Fruit fly (Drosophila melanogaster) whole organism, larva: ENCODE results near the gene cib.

Source experiments
- noc ChIP-seq: fragments of 200-800 bp; sonication (Bioruptor generic); optimal IDR thresholded peaks from 3 replicates; lab custom pipeline; 2019; ENCODE audit warnings: missing biosample characterization, mild to moderate bottlenecking, missing genetic modification characterization, moderate library complexity

Gene cib

dm6 chrX:4139043-4139442 is 33.1 kb downstream of the cib start:
- TF ChIP-seq noc = no peak

- TF ChIP-seq noc = no peak
Observed at dm6 chrX:4150989-4151388, 45.1 kb downstream of the cib start.
